Fruit fly (Drosophila melanogaster): Measurements from ENCODE around the gene CG8837.

CG8837 gene

DNA sequence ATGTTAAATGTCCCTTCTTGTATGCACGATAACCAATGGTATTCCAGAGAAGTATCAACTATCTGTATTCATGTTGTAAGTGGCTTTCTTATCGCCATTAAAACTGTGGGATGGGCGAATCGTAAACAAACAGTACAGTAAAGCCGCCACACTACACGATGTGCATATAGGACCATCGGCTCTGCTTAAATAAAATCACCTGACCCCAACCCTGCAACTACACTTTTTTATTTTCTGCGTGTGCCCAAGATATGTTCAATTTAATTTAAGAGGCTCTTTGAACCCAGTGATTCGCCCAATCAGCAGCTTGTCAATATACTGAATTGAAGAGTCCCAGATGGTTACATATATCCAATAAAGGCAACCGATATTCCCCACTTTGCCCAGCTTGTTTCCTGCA is 20.2 kb upstream of the CG8837 start (continued):
- TF ChIP-seq CG10669 (GFP tag; optimal IDR thresholded peaks at IDR 0.05), result peak; percentile 27
- no peak for TF ChIP-seq CG1621 (tag; optimal IDR thresholded peaks at IDR 0.05)
- peak; percentile 46 for TF ChIP-seq CG6808 (GFP tag; optimal IDR thresholded peaks at IDR 0.05)
- peak; percentile 11 for TF ChIP-seq pdm3 (GFP tag; optimal IDR thresholded peaks at IDR 0.05)
- no peak for TF ChIP-seq CG4318 (GFP tag; optimal IDR thresholded peaks at IDR 0.05)
- TF ChIP-seq CG9139 (GFP tag; optimal IDR thresholded peaks at IDR 0.05), result peak; percentile 5
- TF ChIP-seq Sox15 (GFP tag; optimal IDR thresholded peaks at IDR 0.05), result no peak
- no peak for TF ChIP-seq CG3919 (GFP tag; optimal IDR thresholded peaks at IDR 0.05)
- peak; percentile 5 for TF ChIP-seq OdsH (GFP tag; optimal IDR thresholded peaks at IDR 0.05)
- no peak for TF ChIP-seq CG11762 (GFP tag; optimal IDR thresholded peaks at IDR 0.05; ENCODE audit: insufficient read depth)
- peak; percentile 14 for TF ChIP-seq CG10631 (GFP tag; optimal IDR thresholded peaks at IDR 0.05)
- TF ChIP-seq CG32006 (GFP tag; optimal IDR thresholded peaks at IDR 0.05), result peak; percentile 55
- TF ChIP-seq spab (GFP tag; optimal IDR thresholded peaks at IDR 0.05), result peak; percentile 26
- TF ChIP-seq dac (GFP tag; optimal IDR thresholded peaks at IDR 0.05), result no peak

- no peak for TF ChIP-seq dac (GFP tag; optimal IDR thresholded peaks at IDR 0.05)
- TF ChIP-seq CG8319 (GFP tag; optimal IDR thresholded peaks at IDR 0.05), result no peak
- TF ChIP-seq OdsH (GFP tag; optimal IDR thresholded peaks at IDR 0.05), result no peak
- no peak for TF ChIP-seq CG10631 (GFP tag; optimal IDR thresholded peaks at IDR 0.05)
- no peak for TF ChIP-seq Eip78C (GFP tag)
Observed at dm6 chr2L:3301058-3301457, 19.0 kb upstream of the CG8837 start.

DNA sequence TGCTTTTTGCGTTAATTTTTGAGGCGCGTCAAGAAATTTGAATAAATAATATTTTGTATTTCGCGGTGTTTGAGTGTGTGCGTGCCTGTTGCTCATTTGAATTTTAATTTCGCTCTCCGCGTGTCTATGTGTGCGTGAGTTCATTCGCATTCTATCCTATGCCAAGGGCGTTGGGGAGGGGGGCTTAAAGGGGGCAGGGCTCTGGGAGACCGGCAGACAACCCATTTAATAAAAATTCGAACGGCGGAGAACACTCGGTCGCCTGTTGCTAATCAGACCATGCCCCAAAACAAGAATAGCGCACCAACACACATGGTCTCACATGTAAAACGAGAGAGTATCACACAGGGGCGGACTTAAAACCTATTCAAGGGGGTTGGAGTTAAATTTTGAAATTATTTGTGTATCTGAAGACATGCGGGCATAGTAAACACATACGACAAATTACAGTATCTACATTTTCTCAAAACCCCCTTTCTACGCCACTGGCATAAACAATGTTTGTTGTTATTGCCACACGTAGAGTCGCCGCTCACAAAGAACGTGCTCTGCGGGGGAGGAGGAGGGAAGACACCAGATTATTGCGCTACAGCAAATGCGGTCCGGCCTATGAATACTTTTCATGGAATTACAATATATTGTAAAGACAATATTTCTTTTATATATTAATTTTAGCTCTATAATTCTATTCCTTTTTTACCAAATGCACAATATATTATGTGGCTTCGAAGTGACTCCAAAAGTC is 18.1 kb upstream of the CG8837 start:
- TF ChIP-seq pdm3 (GFP tag; optimal IDR thresholded peaks at IDR 0.05) (peak; percentile 100), vri (GFP tag; optimal IDR thresholded peaks at IDR 0.05) (peak; percentile 99), eg (GFP tag; IDR thresholded peaks at IDR 0.05) (peak; percentile 100), Smox (GFP tag; optimal IDR thresholded peaks at IDR 0.05) (peak; percentile 99), lz (GFP tag; optimal IDR thresholded peaks at IDR 0.05) (peak; percentile 100), CG6854 (GFP tag; optimal IDR thresholded peaks at IDR 0.05) (peak; percentile 99), CG10631 (GFP tag; optimal IDR thresholded peaks at IDR 0.05) (peak; percentile 100), CG1621 (tag; optimal IDR thresholded peaks at IDR 0.05) (peak; percentile 100), fd85E (GFP tag; optimal IDR thresholded peaks at IDR 0.05) (peak; percentile 98), Sox14 (GFP tag; optimal IDR thresholded peaks at IDR 0.05) (peak; percentile 100), CG8632 (GFP tag; optimal IDR thresholded peaks at IDR 0.05) (peak; percentile 99), CG15336 (GFP tag; IDR thresholded peaks at IDR 0.05) (peak; percentile 99), cyc (GFP tag; optimal IDR thresholded peaks at IDR 0.05) (peak; percentile 100), CG11902 (GFP tag; optimal IDR thresholded peaks at IDR 0.05) (peak; percentile 99), ss (GFP tag; optimal IDR thresholded peaks at IDR 0.05) (peak; percentile 100), CG10669 (GFP tag; optimal IDR thresholded peaks at IDR 0.05) (peak; percentile 100), CG16779 (tag; optimal IDR thresholded peaks at IDR 0.05) (peak; percentile 99), Sox15 (GFP tag; optimal IDR thresholded peaks at IDR 0.05) (peak; percentile 99), CG6808 (GFP tag; optimal IDR thresholded peaks at IDR 0.05) (peak; percentile 99), fkh (GFP tag; optimal IDR thresholded peaks at IDR 0.05) (peak; percentile 99), Sox102F (GFP tag; optimal IDR thresholded peaks at IDR 0.05) (peak; percentile 99), OdsH (GFP tag; optimal IDR thresholded peaks at IDR 0.05) (peak; percentile 100), spab (GFP tag; optimal IDR thresholded peaks at IDR 0.05) (peak; percentile 100), Hr39 (GFP tag; optimal IDR thresholded peaks at IDR 0.05) (peak; percentile 100), Ets96B (tag; optimal IDR thresholded peaks at IDR 0.05) (peak; percentile 100), dac (GFP tag; optimal IDR thresholded peaks at IDR 0.05) (peak; percentile 99), CG6163 (GFP tag; IDR thresholded peaks at IDR 0.05) (peak; percentile 100), CG3032 (tag; optimal IDR thresholded peaks at IDR 0.05) (peak; percentile 100), Blimp-1 (GFP tag; optimal IDR thresholded peaks at IDR 0.05) (peak; percentile 98), achi (GFP tag; optimal IDR thresholded peaks at IDR 0.05) (peak; percentile 99), Hr38 (GFP tag; optimal IDR thresholded peaks at IDR 0.05) (peak; percentile 87), CG11294 (GFP tag; IDR thresholded peaks at IDR 0.05) (peak; percentile 99), CG6792 (GFP tag; optimal IDR thresholded peaks at IDR 0.05) (peak; percentile 100), CG8119 (GFP tag; IDR thresholded peaks at IDR 0.05) (peak; percentile 99), CG7368 (GFP tag; optimal IDR thresholded peaks at IDR 0.05) (peak; percentile 100), Lpt (GFP tag; optimal IDR thresholded peaks at IDR 0.05) (peak; percentile 99), Gug (GFP tag; IDR thresholded peaks at IDR 0.05) (peak; percentile 99), CG34406 (GFP tag; optimal IDR thresholded peaks at IDR 0.05) (peak; percentile 99)

Data from whole organism, prepupa.